Worm (Caenorhabditis elegans): ENCODE data around the gene spp-4.

spp-4 gene

DNA sequence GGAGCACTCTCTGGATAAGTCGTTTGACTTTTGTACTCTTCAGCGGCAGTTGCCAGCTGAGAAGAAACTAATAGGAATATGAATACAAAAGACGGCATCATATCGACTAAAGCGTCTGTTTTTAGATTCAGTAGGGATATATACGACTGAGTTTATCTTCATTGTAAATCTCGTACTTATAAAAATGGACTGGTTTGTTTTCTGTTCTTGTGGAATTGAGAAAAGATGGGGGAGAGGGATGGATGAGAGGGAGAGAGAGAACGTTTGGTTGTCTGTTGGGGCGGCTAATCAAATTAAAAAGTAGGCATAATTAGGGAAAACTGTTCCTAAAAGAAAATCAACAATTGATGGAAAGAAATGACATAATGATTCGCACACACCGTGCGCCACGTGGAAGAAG lies 49.2 kb downstream of the spp-4 start, which contains the start of gene grd-7:
Gene grd-7 (minus strand): TSS at position 101 of the 400 bp plus-strand sequence.
- TF ChIP-seq nhr-111 (GFP tag; optimal IDR thresholded peaks at IDR 0.05) (no peak), set-16 (GFP tag; IDR thresholded peaks at IDR 0.05) (0 out of 2 replicates have a peak, but pooled peaks have one; percentile 38), fkh-10 (GFP tag; optimal IDR thresholded peaks at IDR 0.05) (no peak)

- TF ChIP-seq set-16 (GFP tag; IDR thresholded peaks at IDR 0.05) (peak; percentile 92), lin-1 (GFP tag; IDR thresholded peaks at IDR 0.05) (no peak)
Observed at ce11 chrX:7268965-7269364, 49.6 kb downstream of the spp-4 start.

Measured in whole organism, L4 larva.